Worm (Caenorhabditis elegans) whole organism, mixed stage, embryonic: ENCODE results near the gene T10C6.7.

ENCODE experiments used
- elt-1 ChIP-seq: sonication (generic microtip); optimal IDR thresholded peaks from 2 replicates; lab custom pipeline; 2017; ENCODE audit warnings: missing genetic modification characterization, mild to moderate bottlenecking, missing compliant biosample characterization, antibody characterized with exemption, moderate library complexity, borderline replicate concordance; ENCODE audit not compliant: insufficient read depth
- elt-3 ChIP-seq: fragments of 150-350 bp; optimal IDR thresholded peaks from 2 replicates; lab custom pipeline; 2014; ENCODE audit warnings: missing biosample characterization, missing genetic modification characterization
- flh-1 ChIP-seq: fragments of 200-800 bp; sonication (Bioruptor generic); optimal IDR thresholded peaks from 2 replicates; lab custom pipeline; 2018; ENCODE audit warnings: mild to moderate bottlenecking, missing genetic modification characterization, moderate library complexity, missing compliant biosample characterization
- ham-2 ChIP-seq: fragments of 200-800 bp; sonication (Bioruptor generic); optimal IDR thresholded peaks from 2 replicates; lab custom pipeline; 2018; ENCODE audit warnings: mild to moderate bottlenecking, missing genetic modification characterization, missing compliant biosample characterization
- lin-32 ChIP-seq: fragments of 200-800 bp; sonication (Bioruptor generic); optimal IDR thresholded peaks from 2 replicates; lab custom pipeline; 2018; ENCODE audit warnings: mild to moderate bottlenecking, missing genetic modification characterization, missing compliant biosample characterization
- mab-5 ChIP-seq: fragments of 150-350 bp; optimal IDR thresholded peaks from 2 replicates; lab custom pipeline; 2014; ENCODE audit warnings: missing biosample characterization, missing genetic modification characterization
- nhr-12 ChIP-seq: fragments of 150-350 bp; optimal IDR thresholded peaks from 2 replicates; lab custom pipeline; 2014; ENCODE audit warnings: missing biosample characterization, missing genetic modification characterization
- nhr-237 ChIP-seq: fragments of 150-350 bp; optimal IDR thresholded peaks from 2 replicates; lab custom pipeline; 2014; ENCODE audit warnings: missing biosample characterization, missing genetic modification characterization
- sem-2 ChIP-seq: fragments of 200-800 bp; sonication (Bioruptor generic); optimal IDR thresholded peaks from 2 replicates; lab custom pipeline; 2018; ENCODE audit warnings: mild to moderate bottlenecking, missing genetic modification characterization, missing compliant biosample characterization
- snpc-4 ChIP-seq: fragments of 150-350 bp; optimal IDR thresholded peaks from 2 replicates; lab custom pipeline; 2014; ENCODE audit warnings: missing biosample characterization, missing genetic modification characterization
- unc-39 ChIP-seq: fragments of 150-350 bp; optimal IDR thresholded peaks from 2 replicates; lab custom pipeline; 2014; ENCODE audit warnings: missing biosample characterization, missing genetic modification characterization
- unc-62 ChIP-seq: fragments of 150-350 bp; optimal IDR thresholded peaks from 2 replicates; lab custom pipeline; 2014; ENCODE audit warnings: missing biosample characterization, missing genetic modification reagents, missing genetic modification characterization

DNA sequence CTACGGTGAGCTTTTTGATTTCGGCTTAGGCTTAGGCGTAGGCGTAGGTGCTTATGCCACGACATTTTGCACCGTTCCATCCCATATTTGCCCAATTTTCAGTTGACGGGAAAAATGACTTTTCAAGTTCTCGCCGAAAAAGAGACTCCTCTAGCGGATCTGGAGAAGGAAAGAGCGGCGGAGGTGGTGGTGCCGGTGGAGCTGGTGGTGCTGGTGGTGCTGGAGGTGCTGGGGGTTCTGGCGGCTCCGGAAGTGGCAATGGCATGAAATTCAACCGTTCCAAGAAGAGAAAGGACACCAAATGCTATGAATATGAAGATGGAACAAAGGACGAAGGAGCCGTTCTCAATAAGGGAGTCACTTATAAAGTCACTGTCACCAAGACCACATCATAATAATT lies 15.5 kb upstream of the T10C6.7 start:
- no peak for TF ChIP-seq unc-62 (GFP tag; lab: Kevin White, UChicago)
- no peak for TF ChIP-seq ham-2 (GFP tag; lab: Kevin White, UChicago)
- TF ChIP-seq elt-1 (tag; lab: Kevin White, UChicago), result no peak
- no peak for TF ChIP-seq mab-5 (tag; lab: Kevin White, UChicago)
- TF ChIP-seq flh-1 (GFP tag; lab: Kevin White, UChicago), result no peak
- no peak for TF ChIP-seq nhr-12 (tag; lab: Kevin White, UChicago)
- TF ChIP-seq elt-3 (tag; lab: Kevin White, UChicago), result no peak
- TF ChIP-seq nhr-237, result no peak
- no peak for TF ChIP-seq sem-2 (GFP tag; lab: Kevin White, UChicago)
- TF ChIP-seq snpc-4 (tag; lab: Kevin White, UChicago), result no peak
- TF ChIP-seq lin-32 (GFP tag; lab: Kevin White, UChicago), result no peak
- TF ChIP-seq unc-39, result no peak
